Worm (Caenorhabditis elegans) whole organism, L4 larva: ENCODE results near the gene zmp-5.
A peak's percentile ranks its signal among the peaks of the same experiment; 100 is the strongest.

Source experiments
- D1046.2 ChIP-seq: fragments of 200-800 bp; sonication (Bioruptor generic); IDR thresholded peaks from 2 replicates; pipeline ENCODE4 v1.3.6; 2022; ENCODE audit warnings: missing genetic modification characterization, missing compliant biosample characterization
- F26F4.8 ChIP-seq: fragments of 200-800 bp; sonication (Bioruptor generic); conservative IDR thresholded peaks from 2 replicates; pipeline ENCODE4 v1.3.6; 2022; ENCODE audit warnings: missing genetic modification characterization, missing compliant biosample characterization
- F37D6.2 ChIP-seq: sonication (generic microtip); optimal IDR thresholded peaks from 2 replicates; lab custom pipeline; 2016; ENCODE audit warnings: mild to moderate bottlenecking, missing genetic modification characterization, missing compliant biosample characterization
- Y105C5A.15 ChIP-seq: fragments of 200-800 bp; sonication (Bioruptor generic); IDR thresholded peaks from 2 replicates; pipeline ENCODE4 v1.3.6; 2022; ENCODE audit warnings: missing genetic modification characterization, missing compliant biosample characterization
- Y48G9A.11 ChIP-seq: fragments of 200-800 bp; sonication (Bioruptor generic); IDR thresholded peaks from 2 replicates; pipeline ENCODE4 v1.3.6; 2022; ENCODE audit warnings: missing genetic modification reagents, missing genetic modification characterization, missing compliant biosample characterization
- Y75B8A.6 ChIP-seq: fragments of 200-800 bp; sonication (Bioruptor generic); IDR thresholded peaks from 2 replicates; pipeline ENCODE4 v1.3.6; 2022; ENCODE audit warnings: missing genetic modification reagents, missing genetic modification characterization, missing compliant biosample characterization
- ZK337.2 ChIP-seq: fragments of 200-800 bp; sonication (Bioruptor generic); IDR thresholded peaks from 2 replicates; pipeline ENCODE4 v1.3.6; 2022; ENCODE audit warnings: missing genetic modification reagents, missing genetic modification characterization, missing compliant biosample characterization
- ama-1 ChIP-seq: fragments of 150-350 bp; optimal IDR thresholded peaks from 2 replicates; lab custom pipeline; 2014; ENCODE audit warnings: inconsistent platforms, mixed read lengths
- ceh-28 ChIP-seq: fragments of 150-350 bp; optimal IDR thresholded peaks from 2 replicates; lab custom pipeline; 2014; ENCODE audit warnings: missing biosample characterization, missing genetic modification reagents, missing genetic modification characterization
- ceh-82 ChIP-seq: sonication (generic microtip); optimal IDR thresholded peaks from 2 replicates; lab custom pipeline; 2017; ENCODE audit warnings: missing biosample characterization, missing genetic modification characterization
- ces-1 ChIP-seq: fragments of 150-350 bp; sonication (generic microtip); optimal IDR thresholded peaks from 4 replicates; lab custom pipeline; 2014; ENCODE audit warnings: missing biosample characterization, missing genetic modification reagents, missing genetic modification characterization
- cey-2 ChIP-seq: sonication (generic microtip); optimal IDR thresholded peaks from 3 replicates; lab custom pipeline; 2017; ENCODE audit warnings: missing genetic modification characterization, mild to moderate bottlenecking, missing compliant biosample characterization, antibody characterized with exemption, borderline replicate concordance; ENCODE audit not compliant: insufficient read depth
- ctbp-1 ChIP-seq: fragments of 200-800 bp; sonication (Bioruptor generic); IDR thresholded peaks from 2 replicates; pipeline ENCODE4 v1.3.6; 2022; ENCODE audit warnings: missing genetic modification reagents, missing genetic modification characterization, missing compliant biosample characterization
- daf-19 ChIP-seq: fragments of 200-800 bp; sonication (Bioruptor generic); conservative IDR thresholded peaks from 2 replicates; pipeline ENCODE4 v1.3.6; 2022; ENCODE audit warnings: missing genetic modification characterization, missing compliant biosample characterization
- dmd-9 ChIP-seq: fragments of 200-800 bp; sonication (Bioruptor generic); IDR thresholded peaks from 2 replicates; pipeline ENCODE4 v1.3.6; 2022; ENCODE audit warnings: missing genetic modification reagents, missing genetic modification characterization, missing compliant biosample characterization
- egl-27 ChIP-seq: sonication (generic microtip); optimal IDR thresholded peaks from 3 replicates; lab custom pipeline; 2017; ENCODE audit warnings: missing biosample characterization, missing genetic modification reagents, missing genetic modification characterization
- fkh-10 ChIP-seq: fragments of 150-350 bp; optimal IDR thresholded peaks from 2 replicates; lab custom pipeline; 2014; ENCODE audit warnings: missing biosample characterization, missing genetic modification reagents, missing genetic modification characterization
- fos-1 ChIP-seq: fragments of 150-350 bp; optimal IDR thresholded peaks from 2 replicates; lab custom pipeline; 2014; ENCODE audit warnings: missing biosample characterization, missing genetic modification characterization
- gei-8 ChIP-seq: fragments of 200-800 bp; sonication (Bioruptor generic); optimal IDR thresholded peaks from 2 replicates; lab custom pipeline; 2018; ENCODE audit warnings: mild to moderate bottlenecking, missing genetic modification characterization, missing compliant biosample characterization
- hif-1 ChIP-seq, 2 experiments: sonication (generic microtip); optimal IDR thresholded peaks; 2 replicates each; lab custom pipeline; 2016 to 2017; ENCODE audit warnings: missing compliant biosample characterization in 2 of 2, missing genetic modification characterization in 2 of 2, missing genetic modification reagents in 2 of 2, missing genotype in 2 of 2, mild to moderate bottlenecking in 1 of 2
- hlh-11 ChIP-seq: fragments of 200-800 bp; sonication (Bioruptor generic); optimal IDR thresholded peaks from 2 replicates; lab custom pipeline; 2018; ENCODE audit warnings: mild to moderate bottlenecking, missing genetic modification characterization, missing compliant biosample characterization
- hlh-30 ChIP-seq: sonication (generic microtip); optimal IDR thresholded peaks from 2 replicates; lab custom pipeline; 2017; ENCODE audit warnings: antibody characterized with exemption, mild to moderate bottlenecking, missing genetic modification characterization, missing compliant biosample characterization; ENCODE audit not compliant: insufficient read depth
- hmg-1.1 ChIP-seq: fragments of 200-800 bp; sonication (Bioruptor generic); IDR thresholded peaks from 2 replicates; pipeline ENCODE4 v1.3.6; 2022; ENCODE audit warnings: missing genetic modification reagents, missing genetic modification characterization, missing compliant biosample characterization
- jun-1 ChIP-seq: fragments of 150-350 bp; optimal IDR thresholded peaks from 2 replicates; lab custom pipeline; 2014; ENCODE audit warnings: missing biosample characterization, missing genetic modification reagents, missing genetic modification characterization
- lin-13 ChIP-seq: fragments of 150-350 bp; optimal IDR thresholded peaks from 2 replicates; lab custom pipeline; 2014; ENCODE audit warnings: missing biosample characterization, missing genetic modification reagents, missing genetic modification characterization
- lin-29 ChIP-seq: fragments of 200-800 bp; sonication (Bioruptor generic); IDR thresholded peaks from 2 replicates; pipeline ENCODE4 v1.3.6; 2022; ENCODE audit warnings: missing genetic modification reagents, missing genetic modification characterization, missing compliant biosample characterization
- madf-5 ChIP-seq, 2 experiments: fragments of 200-800 bp; sonication (Bioruptor generic); IDR thresholded peaks; 2 replicates each; pipeline ENCODE4 v1.3.6; 2022; ENCODE audit warnings: missing compliant biosample characterization in 2 of 2, missing genetic modification characterization in 2 of 2
- mdt-29 ChIP-seq: fragments of 200-800 bp; sonication (Bioruptor generic); IDR thresholded peaks from 2 replicates; pipeline ENCODE4 v1.3.6; 2022; ENCODE audit warnings: missing genetic modification reagents, missing genetic modification characterization, missing compliant biosample characterization
- mes-2 ChIP-seq: sonication (generic microtip); optimal IDR thresholded peaks from 2 replicates; lab custom pipeline; 2016; ENCODE audit warnings: missing genotype, mild to moderate bottlenecking, missing genetic modification characterization, missing compliant biosample characterization; ENCODE audit not compliant: poor library complexity, severe bottlenecking
- mxl-3 ChIP-seq: fragments of 200-800 bp; sonication (Bioruptor generic); optimal IDR thresholded peaks from 2 replicates; lab custom pipeline; 2018; ENCODE audit warnings: mild to moderate bottlenecking, missing genetic modification characterization, missing compliant biosample characterization
- nhr-25 ChIP-seq: sonication (generic microtip); optimal IDR thresholded peaks from 2 replicates; lab custom pipeline; 2017; ENCODE audit warnings: missing genetic modification characterization, mild to moderate bottlenecking, missing compliant biosample characterization, antibody characterized with exemption, moderate library complexity, borderline replicate concordance; ENCODE audit not compliant: insufficient read depth
- nhr-41 ChIP-seq: fragments of 200-800 bp; sonication (Bioruptor generic); IDR thresholded peaks from 2 replicates; pipeline ENCODE4 v1.3.6; 2022; ENCODE audit warnings: missing genetic modification reagents, missing genetic modification characterization, missing compliant biosample characterization
- nhr-6 ChIP-seq: fragments of 150-350 bp; optimal IDR thresholded peaks from 2 replicates; lab custom pipeline; 2014; ENCODE audit warnings: missing biosample characterization, missing genetic modification characterization
- nhr-76 ChIP-seq: fragments of 150-350 bp; optimal IDR thresholded peaks from 2 replicates; lab custom pipeline; 2014; ENCODE audit warnings: missing biosample characterization, missing genetic modification characterization
- nhr-77 ChIP-seq: fragments of 150-350 bp; optimal IDR thresholded peaks from 2 replicates; lab custom pipeline; 2014; ENCODE audit warnings: missing biosample characterization, missing genetic modification characterization
- pha-4 ChIP-seq, 2 experiments: fragments of 150-350 bp in 1 of 2; fragments of 200-800 bp in 1 of 2; sonication (Bioruptor generic) in 1 of 2; IDR thresholded peaks in 1 of 2; optimal IDR thresholded peaks in 1 of 2; 2 replicates each; pipeline versions ENCODE4 v1.3.6 to Lab custom; 2014 to 2022; ENCODE audit warnings: missing genetic modification characterization in 2 of 2, missing genetic modification reagents in 2 of 2, missing biosample characterization in 1 of 2, missing compliant biosample characterization in 1 of 2
- php-3 ChIP-seq: fragments of 200-800 bp; sonication (Bioruptor generic); IDR thresholded peaks from 2 replicates; pipeline ENCODE4 v1.3.6; 2022; ENCODE audit warnings: missing genetic modification reagents, missing genetic modification characterization, missing compliant biosample characterization
- rbr-2 ChIP-seq: sonication (generic microtip); optimal IDR thresholded peaks from 2 replicates; lab custom pipeline; 2016; ENCODE audit warnings: missing genotype, missing genetic modification characterization, missing compliant biosample characterization
- sdz-12 ChIP-seq: fragments of 200-800 bp; sonication (Bioruptor generic); optimal IDR thresholded peaks from 2 replicates; lab custom pipeline; 2018; ENCODE audit warnings: mild to moderate bottlenecking, missing genetic modification characterization, missing compliant biosample characterization
- snpc-4 ChIP-seq: fragments of 150-350 bp; optimal IDR thresholded peaks from 2 replicates; lab custom pipeline; 2014; ENCODE audit warnings: missing biosample characterization, missing genetic modification characterization
- tag-97 ChIP-seq: fragments of 200-800 bp; sonication (Bioruptor generic); IDR thresholded peaks from 2 replicates; pipeline ENCODE4 v1.3.6; 2022; ENCODE audit warnings: missing genetic modification characterization, missing compliant biosample characterization
- unc-130 ChIP-seq: sonication (generic microtip); optimal IDR thresholded peaks from 2 replicates; lab custom pipeline; 2016; ENCODE audit warnings: missing genetic modification reagents, missing genetic modification characterization, missing compliant biosample characterization
- unc-62 ChIP-seq, 3 experiments: fragments of 150-350 bp in 1 of 3; sonication (generic microtip); optimal IDR thresholded peaks in 2 of 3; peaks in 1 of 3; 1 replicate in 1 of 3; 2 replicates in 2 of 3; lab custom pipeline; 2014 to 2017; ENCODE audit warnings: missing biosample characterization in 3 of 3, missing genetic modification characterization in 3 of 3, missing genetic modification reagents in 3 of 3, missing genotype in 1 of 3
- zag-1 ChIP-seq: fragments of 150-350 bp; optimal IDR thresholded peaks from 2 replicates; lab custom pipeline; 2014; ENCODE audit warnings: missing biosample characterization, missing genetic modification characterization
- zfp-2 ChIP-seq: sonication (generic microtip); optimal IDR thresholded peaks from 2 replicates; lab custom pipeline; 2016; ENCODE audit warnings: mild to moderate bottlenecking, missing genetic modification characterization, missing compliant biosample characterization
- ztf-7 ChIP-seq: fragments of 150-350 bp; optimal IDR thresholded peaks from 2 replicates; lab custom pipeline; 2014; ENCODE audit warnings: missing biosample characterization, missing genetic modification characterization

The zmp-5 gene

ce11 chrX:12642952-12643351 is 4.0 kb upstream of the zmp-5 start (continued):
- TF ChIP-seq ztf-7 (tag; lab: Kevin White, UChicago), result no peak
- no peak for TF ChIP-seq D1046.2
- no peak for TF ChIP-seq hlh-11 (tag; lab: Kevin White, UChicago)
- peak; percentile 44 for TF ChIP-seq hlh-30
- TF ChIP-seq cey-2 (tag; lab: Kevin White, UChicago), result no peak
- no peak for TF ChIP-seq fkh-10
- no peak for TF ChIP-seq snpc-4 (tag; lab: Kevin White, UChicago)
- TF ChIP-seq mes-2 (tag; lab: Kevin White, UChicago), result no peak
- no peak for TF ChIP-seq gei-8 (GFP tag; lab: Kevin White, UChicago)
- TF ChIP-seq ceh-82 (tag; lab: Kevin White, UChicago), result no peak
- no peak for TF ChIP-seq zag-1 (tag; lab: Kevin White, UChicago)
- TF ChIP-seq zfp-2 (tag; lab: Kevin White, UChicago), result no peak
- no peak for TF ChIP-seq egl-27 (tag; lab: Kevin White, UChicago)
- no peak for TF ChIP-seq hif-1 (tag; optimal IDR thresholded peaks at IDR 0.05; lab: Kevin White, UChicago)
- TF ChIP-seq madf-5 (GFP tag; IDR thresholded peaks at IDR 0.05; lab: Robert Waterston, UW), result no peak
- no peak for TF ChIP-seq nhr-76 (tag; lab: Kevin White, UChicago)
- no peak for TF ChIP-seq daf-19 (GFP tag; lab: Robert Waterston, UW)
- no peak for TF ChIP-seq F26F4.8 (GFP tag; lab: Robert Waterston, UW)
- no peak for TF ChIP-seq Y75B8A.6
- no peak for TF ChIP-seq ctbp-1
- TF ChIP-seq nhr-77 (tag; lab: Kevin White, UChicago), result no peak

ce11 chrX:12645846-12646245 is 1.1 kb upstream of the zmp-5 start:
- TF ChIP-seq nhr-6 (tag; lab: Kevin White, UChicago) (no peak), madf-5 (GFP tag; IDR thresholded peaks at IDR 0.05; lab: Robert Waterston, UW) (no peak), pha-4 (GFP tag; IDR thresholded peaks at IDR 0.05; lab: Robert Waterston, UW) (no peak), pha-4 (tag; optimal IDR thresholded peaks at IDR 0.05; lab: Kevin White, UChicago) (no peak), ZK337.2 (GFP tag; lab: Robert Waterston, UW) (no peak), unc-62 (GFP tag; optimal IDR thresholded peaks at IDR 0.05 in 1 of 2; lab: Kevin White, UChicago) (peak in 1 of 2 experiments; percentile 86), unc-62 (tag; optimal IDR thresholded peaks at IDR 0.05; lab: Kevin White, UChicago) (no peak), ces-1 (no peak)

- no peak for TF ChIP-seq nhr-25 (tag; lab: Kevin White, UChicago)
- no peak for TF ChIP-seq Y48G9A.11 (GFP tag; lab: Robert Waterston, UW)
- TF ChIP-seq nhr-77 (tag; lab: Kevin White, UChicago), result no peak
- TF ChIP-seq sdz-12 (GFP tag; lab: Kevin White, UChicago), result no peak
- peak; percentile 69 for TF ChIP-seq hmg-1.1
- peak; percentile 26 for TF ChIP-seq mxl-3 (GFP tag; lab: Kevin White, UChicago)
- no peak for TF ChIP-seq fkh-10
- no peak for TF ChIP-seq lin-29 (GFP tag; lab: Robert Waterston, UW)
- no peak for TF ChIP-seq unc-130 (GFP tag; lab: Kevin White, UChicago)
- TF ChIP-seq lin-13 (GFP tag; lab: Kevin White, UChicago), result no peak
- TF ChIP-seq Y105C5A.15 (GFP tag; lab: Robert Waterston, UW), result no peak
- TF ChIP-seq F37D6.2 (tag; lab: Kevin White, UChicago), result peak; percentile 28
- TF ChIP-seq mdt-29 (GFP tag; lab: Robert Waterston, UW), result no peak
- TF ChIP-seq fos-1 (tag; lab: Kevin White, UChicago), result no peak
- no peak for TF ChIP-seq tag-97 (GFP tag; lab: Robert Waterston, UW)
- no peak for TF ChIP-seq ces-1
- TF ChIP-seq jun-1 (tag; lab: Kevin White, UChicago), result no peak
- TF ChIP-seq rbr-2 (tag; lab: Kevin White, UChicago), result peak; percentile 43
- TF ChIP-seq ama-1, result no peak
- TF ChIP-seq dmd-9, result no peak
- TF ChIP-seq ceh-28 (tag; lab: Kevin White, UChicago), result no peak
- 0 out of 2 replicates have a peak, but pooled peaks have one; percentile 8 for TF ChIP-seq D1046.2
- TF ChIP-seq php-3 (GFP tag; lab: Robert Waterston, UW), result peak; percentile 7; the same call in 1 of the 2 replicates
- no peak for TF ChIP-seq ztf-7 (tag; lab: Kevin White, UChicago)
- TF ChIP-seq ceh-82 (tag; lab: Kevin White, UChicago), result no peak
- TF ChIP-seq nhr-41 (GFP tag; lab: Robert Waterston, UW), result no peak
These were observed 8.5 kb downstream of the zmp-5 start for ce11 chrX:12655339-12655875.
